Worm (Caenorhabditis elegans): Measurements from ENCODE around the gene C36C9.4.

- TF ChIP-seq egl-27 (tag; optimal IDR thresholded peaks at IDR 0.05) = no peak
- TF ChIP-seq mab-5 (tag; optimal IDR thresholded peaks at IDR 0.05) = no peak
- TF ChIP-seq unc-62 (GFP tag; optimal IDR thresholded peaks at IDR 0.05) = no peak
- TF ChIP-seq elt-3 (tag; optimal IDR thresholded peaks at IDR 0.05) = no peak
- no peak for TF ChIP-seq ama-1 (optimal IDR thresholded peaks at IDR 0.05)
- TF ChIP-seq ztf-4 (tag; optimal IDR thresholded peaks at IDR 0.05) = no peak
- TF ChIP-seq snpc-4 (tag; optimal IDR thresholded peaks at IDR 0.05) = no peak
- no peak for TF ChIP-seq skn-1 (tag; optimal IDR thresholded peaks at IDR 0.05)
These were observed 22.7 kb downstream of the C36C9.4 start, which contains the start of gene tbx-31 for ce11 chrX:1674056-1674455.
